Fruit fly (Drosophila melanogaster): Measurements from ENCODE around the gene Synd.
A peak's percentile ranks its signal among the peaks of the same experiment; 100 is the strongest.

Synd gene

dm6 chr3R:20826929-20827328 is 5.7 kb upstream of the Synd start:
- TF ChIP-seq Rel (GFP tag; optimal IDR thresholded peaks at IDR 0.05) (no peak), Rel (tag; optimal IDR thresholded peaks at IDR 0.05) (peak; percentile 53), Hnf4 (GFP tag; optimal IDR thresholded peaks at IDR 0.05) (no peak)

- TF ChIP-seq h (GFP tag; optimal IDR thresholded peaks at IDR 0.05), result peak; percentile 23
- TF ChIP-seq br (GFP tag; optimal IDR thresholded peaks at IDR 0.05), result peak; percentile 51
- no peak for TF ChIP-seq Rel (GFP tag; optimal IDR thresholded peaks at IDR 0.05)
- peak; percentile 100 for TF ChIP-seq Rel (tag; optimal IDR thresholded peaks at IDR 0.05)
- TF ChIP-seq CG9705 (GFP tag; optimal IDR thresholded peaks at IDR 0.05), result no peak
- TF ChIP-seq dl (GFP tag; optimal IDR thresholded peaks at IDR 0.05; ENCODE audit: insufficient read depth in 1 of 2, partially characterized antibody in 2 of 2), result peak in 1 of 2 experiments; percentile 32
- TF ChIP-seq Hr83 (GFP tag; optimal IDR thresholded peaks at IDR 0.05; ENCODE audit: poor library complexity, severe bottlenecking), result peak; percentile 11
- TF ChIP-seq pan (optimal IDR thresholded peaks at IDR 0.05), result no peak
- no peak for TF ChIP-seq sv (GFP tag; optimal IDR thresholded peaks at IDR 0.05)
- TF ChIP-seq sage (GFP tag; optimal IDR thresholded peaks at IDR 0.05), result no peak
- peak; percentile 58 for TF ChIP-seq Dif (GFP tag; optimal IDR thresholded peaks at IDR 0.05; ENCODE audit: partially characterized antibody)
- no peak for TF ChIP-seq Myc (optimal IDR thresholded peaks at IDR 0.05)
- no peak for TF ChIP-seq rgr (GFP tag; optimal IDR thresholded peaks at IDR 0.05)
Observed at dm6 chr3R:20828520-20829415, 3.8 kb upstream of the Synd start.

- TF ChIP-seq N (GFP tag; optimal IDR thresholded peaks at IDR 0.05) (peak; percentile 80), CG9705 (GFP tag; optimal IDR thresholded peaks at IDR 0.05) (no peak), br (GFP tag; optimal IDR thresholded peaks at IDR 0.05) (peak; percentile 70), h (GFP tag; optimal IDR thresholded peaks at IDR 0.05) (peak; percentile 39), Myc (optimal IDR thresholded peaks at IDR 0.05) (peak; percentile 97), rgr (GFP tag; optimal IDR thresholded peaks at IDR 0.05) (peak; percentile 22), usp (GFP tag; optimal IDR thresholded peaks at IDR 0.05) (no peak), Hr83 (GFP tag; optimal IDR thresholded peaks at IDR 0.05; ENCODE audit: poor library complexity, severe bottlenecking) (peak; percentile 87), dl (GFP tag; optimal IDR thresholded peaks at IDR 0.05; ENCODE audit: insufficient read depth in 1 of 2, partially characterized antibody in 2 of 2) (peak; percentile 20 to 57), Mio (GFP tag; optimal IDR thresholded peaks at IDR 0.05) (no peak), Abd-B (GFP tag; optimal IDR thresholded peaks at IDR 0.05) (no peak), psq (GFP tag; optimal IDR thresholded peaks at IDR 0.05) (peak; percentile 22), pan (optimal IDR thresholded peaks at IDR 0.05) (no peak), Hr78 (GFP tag; optimal IDR thresholded peaks at IDR 0.05) (no peak), tai (GFP tag; optimal IDR thresholded peaks at IDR 0.05) (no peak), Dif (GFP tag; optimal IDR thresholded peaks at IDR 0.05; ENCODE audit: partially characterized antibody) (peak; percentile 45), Jra (GFP tag; optimal IDR thresholded peaks at IDR 0.05) (peak; percentile 19), Sp1 (GFP tag; optimal IDR thresholded peaks at IDR 0.05) (no peak), Rel (GFP tag; optimal IDR thresholded peaks at IDR 0.05) (peak; percentile 48), Rel (tag; optimal IDR thresholded peaks at IDR 0.05) (peak; percentile 90), foxo (GFP tag; optimal IDR thresholded peaks at IDR 0.05) (peak in 1 of 2 experiments; percentile 1), brk (GFP tag; optimal IDR thresholded peaks at IDR 0.05) (no peak), OdsH (GFP tag; optimal IDR thresholded peaks at IDR 0.05) (no peak), woc (GFP tag; optimal IDR thresholded peaks at IDR 0.05) (peak; percentile 79), HLH106 (tag; optimal IDR thresholded peaks at IDR 0.05) (peak; percentile 14)
Observed at dm6 chr3R:20829416-20830131, 3.0 kb upstream of the Synd start.

dm6 chr3R:20830153-20830695 is 2.4 kb upstream of the Synd start, which contains the start of gene Adss:
Gene Adss (minus strand): TSS chr3R:20830580.
- no peak for TF ChIP-seq Hnf4 (GFP tag; optimal IDR thresholded peaks at IDR 0.05)
- TF ChIP-seq Mio (GFP tag; optimal IDR thresholded peaks at IDR 0.05), result no peak
- no peak for TF ChIP-seq Myc (optimal IDR thresholded peaks at IDR 0.05)
- TF ChIP-seq CrebA (GFP tag; optimal IDR thresholded peaks at IDR 0.05; ENCODE audit: borderline replicate concordance), result no peak
- TF ChIP-seq CG9705 (GFP tag; optimal IDR thresholded peaks at IDR 0.05), result no peak
- TF ChIP-seq jim (GFP tag; optimal IDR thresholded peaks at IDR 0.05), result no peak
- no peak for TF ChIP-seq Vsx2 (GFP tag; optimal IDR thresholded peaks at IDR 0.05; ENCODE audit: partially characterized antibody)
- TF ChIP-seq dl (GFP tag; optimal IDR thresholded peaks at IDR 0.05; ENCODE audit: insufficient read depth in 1 of 2, partially characterized antibody in 2 of 2), result peak in 1 of 2 experiments; percentile 1
- TF ChIP-seq OdsH (GFP tag; optimal IDR thresholded peaks at IDR 0.05), result no peak
- TF ChIP-seq Hr83 (GFP tag; optimal IDR thresholded peaks at IDR 0.05; ENCODE audit: poor library complexity, severe bottlenecking), result peak; percentile 59
- no peak for TF ChIP-seq Jra (GFP tag; optimal IDR thresholded peaks at IDR 0.05)
- TF ChIP-seq Sp1 (GFP tag; optimal IDR thresholded peaks at IDR 0.05), result peak; percentile 41
- TF ChIP-seq foxo (GFP tag; optimal IDR thresholded peaks at IDR 0.05), result peak in 1 of 2 experiments; percentile 9
- TF ChIP-seq brk (GFP tag; optimal IDR thresholded peaks at IDR 0.05), result no peak
- peak; percentile 20 for TF ChIP-seq fru (GFP tag; optimal IDR thresholded peaks at IDR 0.05)
- TF ChIP-seq Dif (GFP tag; optimal IDR thresholded peaks at IDR 0.05; ENCODE audit: partially characterized antibody), result peak; percentile 9
- no peak for TF ChIP-seq dsf (GFP tag; optimal IDR thresholded peaks at IDR 0.05; ENCODE audit: borderline replicate concordance)
- no peak for TF ChIP-seq lola (GFP tag; optimal IDR thresholded peaks at IDR 0.05)
- no peak for TF ChIP-seq usp (GFP tag; optimal IDR thresholded peaks at IDR 0.05)
- no peak for TF ChIP-seq Dfd (GFP tag; optimal IDR thresholded peaks at IDR 0.05)
- TF ChIP-seq Hr78 (GFP tag; optimal IDR thresholded peaks at IDR 0.05), result no peak
- no peak for TF ChIP-seq pan (optimal IDR thresholded peaks at IDR 0.05)
- TF ChIP-seq psq (GFP tag; optimal IDR thresholded peaks at IDR 0.05), result no peak
- TF ChIP-seq rgr (GFP tag; optimal IDR thresholded peaks at IDR 0.05), result peak; percentile 9
- TF ChIP-seq ey (GFP tag; optimal IDR thresholded peaks at IDR 0.05), result no peak
- no peak for TF ChIP-seq Rel (GFP tag; optimal IDR thresholded peaks at IDR 0.05)
- TF ChIP-seq Rel (tag; optimal IDR thresholded peaks at IDR 0.05), result peak; percentile 55
- TF ChIP-seq woc (GFP tag; optimal IDR thresholded peaks at IDR 0.05), result no peak
